Worm (Caenorhabditis elegans) whole organism, early embryonic: ENCODE data around the gene EGAP1.1.
A peak's percentile ranks its signal among the peaks of the same experiment; 100 is the strongest.

ENCODE experiments used
- F13C5.2 ChIP-seq: sonication (generic microtip); optimal IDR thresholded peaks from 2 replicates; lab custom pipeline; 2017; ENCODE audit warnings: mild to moderate bottlenecking, missing genetic modification characterization, inconsistent platforms, missing compliant biosample characterization
- aly-1 ChIP-seq: sonication (generic microtip); optimal IDR thresholded peaks from 2 replicates; lab custom pipeline; 2016; ENCODE audit warnings: missing genetic modification characterization, missing compliant biosample characterization
- ama-1 ChIP-seq: fragments of 150-350 bp; optimal IDR thresholded peaks from 2 replicates; lab custom pipeline; 2014
- ceh-13 ChIP-seq: fragments of 200-800 bp; sonication (Bioruptor generic); optimal IDR thresholded peaks from 2 replicates; lab custom pipeline; 2018; ENCODE audit warnings: mild to moderate bottlenecking, missing genetic modification characterization, missing compliant biosample characterization
- flt-1 ChIP-seq: fragments of 200-800 bp; sonication (Bioruptor generic); IDR thresholded peaks from 2 replicates; pipeline ENCODE4 v1.3.6; 2022; ENCODE audit warnings: missing genetic modification characterization, missing compliant biosample characterization
- hmbx-1 ChIP-seq: sonication (generic microtip); optimal IDR thresholded peaks from 2 replicates; lab custom pipeline; 2016; ENCODE audit warnings: mild to moderate bottlenecking, missing genetic modification characterization, missing compliant biosample characterization
- hnd-1 ChIP-seq: sonication (generic microtip); optimal IDR thresholded peaks from 2 replicates; lab custom pipeline; 2016; ENCODE audit warnings: missing genetic modification characterization, missing compliant biosample characterization
- scrt-1 ChIP-seq: fragments of 200-800 bp; sonication (Bioruptor generic); IDR thresholded peaks from 2 replicates; pipeline ENCODE4 v1.3.6; 2022; ENCODE audit warnings: missing genetic modification characterization, missing compliant biosample characterization
- sea-1 ChIP-seq: fragments of 200-800 bp; sonication (Bioruptor generic); conservative IDR thresholded peaks from 2 replicates; pipeline ENCODE4 v1.3.6; 2022; ENCODE audit warnings: missing genetic modification characterization, missing compliant biosample characterization

DNA sequence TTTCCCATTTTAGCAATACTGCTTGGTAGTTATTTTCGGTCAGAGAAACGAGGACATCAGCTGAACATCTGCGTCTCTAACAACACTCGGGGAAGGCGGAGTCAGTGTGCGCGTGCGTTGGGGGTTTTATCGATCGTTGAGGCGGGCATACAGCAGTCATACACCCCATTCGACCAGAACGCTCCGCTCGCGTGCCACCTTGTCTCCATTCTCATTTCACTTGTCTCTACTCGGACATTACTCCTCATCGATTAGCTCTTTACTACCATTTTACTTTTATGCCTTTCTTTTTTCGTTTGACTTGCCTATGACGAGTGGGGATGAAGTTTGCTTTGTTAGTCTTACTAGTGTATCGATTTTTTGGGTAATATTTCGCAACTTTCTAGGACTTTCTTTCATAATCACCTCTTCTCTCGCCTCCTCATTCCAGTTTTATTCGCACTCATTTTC lies 3.5 kb upstream of the EGAP1.1 start:
- no peak for TF ChIP-seq ama-1 (lab: Kevin White, UChicago)
- TF ChIP-seq sea-1 (GFP tag; lab: Robert Waterston, UW) = no peak
- TF ChIP-seq scrt-1 (GFP tag; lab: Robert Waterston, UW) = 0 out of 2 replicates have a peak, but pooled peaks have one; percentile 8
- no peak for TF ChIP-seq hmbx-1 (tag; lab: Kevin White, UChicago)
- TF ChIP-seq aly-1 (tag; lab: Kevin White, UChicago) = no peak
- 0 out of 2 replicates have a peak, but pooled peaks have one; percentile 30 for TF ChIP-seq flt-1 (GFP tag; lab: Robert Waterston, UW)
- TF ChIP-seq hnd-1 = no peak
- TF ChIP-seq F13C5.2 (tag; lab: Kevin White, UChicago) = no peak
- TF ChIP-seq ceh-13 = no peak
